Worm (Caenorhabditis elegans): ENCODE measurements around the gene T04F8.3.
A peak's percentile ranks its signal among the peaks of the same experiment; 100 is the strongest.

Gene T04F8.3

ce11 chrX:11693092-11693491 lies 34.7 kb downstream of the T04F8.3 start, which contains the start of gene smcl-1:
TSS of gene smcl-1 (plus strand) at chrX:11693464.
- TF ChIP-seq lsy-2 (tag; optimal IDR thresholded peaks at IDR 0.05): no peak
- no peak for TF ChIP-seq ztf-11 (tag; optimal IDR thresholded peaks at IDR 0.05)
- TF ChIP-seq ceh-43 (GFP tag; optimal IDR thresholded peaks at IDR 0.05): no peak
- no peak for TF ChIP-seq tbx-8 (GFP tag; optimal IDR thresholded peaks at IDR 0.05)
- no peak for TF ChIP-seq bed-3 (GFP tag; optimal IDR thresholded peaks at IDR 0.05)
- TF ChIP-seq snpc-4 (tag; optimal IDR thresholded peaks at IDR 0.05): no peak
- peak; percentile 5 for TF ChIP-seq nhr-2 (tag; optimal IDR thresholded peaks at IDR 0.05)
- TF ChIP-seq hlh-1 (tag; optimal IDR thresholded peaks at IDR 0.05): peak; percentile 34
- peak; percentile 34 for TF ChIP-seq mep-1 (tag; optimal IDR thresholded peaks at IDR 0.05)

DNA sequence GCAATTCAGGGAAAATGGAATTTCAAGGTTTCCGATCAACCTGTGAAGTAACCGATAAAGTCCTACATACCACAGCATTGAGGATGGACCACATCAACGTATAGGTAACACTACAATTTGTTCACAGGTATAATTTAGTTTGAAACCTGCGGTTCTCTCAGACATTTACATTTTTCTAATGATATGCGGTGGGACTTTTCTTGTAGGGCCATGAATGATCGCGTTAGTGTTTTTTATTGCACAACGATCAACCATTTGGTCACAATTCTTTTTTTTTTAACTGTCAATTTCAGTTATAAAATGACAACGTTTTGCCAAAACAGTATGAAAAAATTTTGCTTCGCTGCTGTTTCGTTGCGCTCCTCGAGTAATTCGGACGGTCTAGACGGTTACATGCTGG lies 38.3 kb downstream of the T04F8.3 start, which contains the start of gene C44C10.12:
Gene C44C10.12 (plus strand): TSS at position 301 of the 400 bp plus-strand sequence.
- TF ChIP-seq zip-8 (tag; optimal IDR thresholded peaks at IDR 0.05) (no peak), nhr-28 (tag; optimal IDR thresholded peaks at IDR 0.05) (no peak), ceh-43 (GFP tag; optimal IDR thresholded peaks at IDR 0.05) (no peak), cnd-1 (tag; optimal IDR thresholded peaks at IDR 0.05) (no peak), M03D4.4 (tag; optimal IDR thresholded peaks at IDR 0.05) (no peak), nhr-76 (tag; optimal IDR thresholded peaks at IDR 0.05) (no peak), nhr-12 (tag; optimal IDR thresholded peaks at IDR 0.05) (no peak), elt-3 (tag; optimal IDR thresholded peaks at IDR 0.05) (no peak), nhr-2 (tag; optimal IDR thresholded peaks at IDR 0.05) (no peak), hlh-1 (tag; optimal IDR thresholded peaks at IDR 0.05) (no peak), unc-39 (tag; optimal IDR thresholded peaks at IDR 0.05) (no peak), lin-13 (tag; optimal IDR thresholded peaks at IDR 0.05) (no peak), elt-1 (tag; optimal IDR thresholded peaks at IDR 0.05; ENCODE audit: borderline replicate concordance, insufficient read depth) (no peak), mab-5 (tag; optimal IDR thresholded peaks at IDR 0.05) (no peak), ztf-11 (tag; optimal IDR thresholded peaks at IDR 0.05) (no peak), nhr-237 (tag; optimal IDR thresholded peaks at IDR 0.05) (no peak), lin-32 (GFP tag; optimal IDR thresholded peaks at IDR 0.05) (no peak)

- TF ChIP-seq sem-2 (GFP tag; optimal IDR thresholded peaks at IDR 0.05): no peak
- no peak for TF ChIP-seq lsy-2 (tag; optimal IDR thresholded peaks at IDR 0.05)
- no peak for TF ChIP-seq ceh-39 (tag; optimal IDR thresholded peaks at IDR 0.05)
- no peak for TF ChIP-seq tbx-8 (GFP tag; optimal IDR thresholded peaks at IDR 0.05)
- TF ChIP-seq elt-1 (tag; optimal IDR thresholded peaks at IDR 0.05; ENCODE audit: borderline replicate concordance, insufficient read depth): no peak
- TF ChIP-seq bed-3 (GFP tag; optimal IDR thresholded peaks at IDR 0.05): no peak
- TF ChIP-seq lin-32 (GFP tag; optimal IDR thresholded peaks at IDR 0.05): no peak
- no peak for TF ChIP-seq nhr-76 (tag; optimal IDR thresholded peaks at IDR 0.05)
- TF ChIP-seq nhr-12 (tag; optimal IDR thresholded peaks at IDR 0.05): no peak
- no peak for TF ChIP-seq elt-3 (tag; optimal IDR thresholded peaks at IDR 0.05)
- TF ChIP-seq mep-1 (tag; optimal IDR thresholded peaks at IDR 0.05): no peak
Observed at ce11 chrX:11700263-11700662, 41.8 kb downstream of the T04F8.3 start, which contains the start of gene C44C10.15. TSS of gene C44C10.15 (minus strand) at chrX:11700363.

DNA sequence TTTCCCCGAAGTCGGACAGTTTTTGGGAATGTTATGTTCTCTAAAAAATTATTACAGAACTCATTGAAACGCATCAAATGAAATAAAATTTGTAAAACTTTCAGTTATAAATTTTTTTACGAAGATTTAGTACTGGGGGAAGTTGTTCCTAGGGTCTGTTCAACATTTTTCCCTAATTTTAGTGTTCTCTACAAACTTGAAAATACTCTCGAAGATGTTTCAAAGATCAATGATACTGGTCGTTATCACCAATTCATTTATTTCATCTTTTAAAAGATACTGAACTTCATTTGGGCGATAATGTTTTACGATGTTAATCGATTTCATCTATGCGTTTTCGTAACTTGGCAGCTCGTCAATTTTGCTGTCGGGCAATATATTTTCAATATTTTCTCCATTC lies 43.8 kb downstream of the T04F8.3 start, which contains the start of gene C44C10.3:
Gene C44C10.3 (plus strand): TSS at position 301 of the 400 bp plus-strand sequence.
- no peak for TF ChIP-seq ceh-39 (tag; optimal IDR thresholded peaks at IDR 0.05)
- TF ChIP-seq unc-62 (GFP tag; optimal IDR thresholded peaks at IDR 0.05): no peak
- TF ChIP-seq bed-3 (GFP tag; optimal IDR thresholded peaks at IDR 0.05): no peak
- no peak for TF ChIP-seq unc-39 (tag; optimal IDR thresholded peaks at IDR 0.05)
- no peak for TF ChIP-seq nhr-12 (tag; optimal IDR thresholded peaks at IDR 0.05)
- no peak for TF ChIP-seq M03D4.4 (tag; optimal IDR thresholded peaks at IDR 0.05)
- no peak for TF ChIP-seq mls-2 (tag; optimal IDR thresholded peaks at IDR 0.05)
- no peak for TF ChIP-seq mep-1 (tag; optimal IDR thresholded peaks at IDR 0.05)
- TF ChIP-seq hlh-1 (tag; optimal IDR thresholded peaks at IDR 0.05): no peak
- no peak for TF ChIP-seq drap-1 (GFP tag; optimal IDR thresholded peaks at IDR 0.05)
- no peak for TF ChIP-seq sem-2 (GFP tag; optimal IDR thresholded peaks at IDR 0.05)
- no peak for TF ChIP-seq elt-3 (tag; optimal IDR thresholded peaks at IDR 0.05)
